Worm (Caenorhabditis elegans) whole organism, mixed stage, embryonic: ENCODE data around the gene srx-133.

Experiments used
- M03D4.4 ChIP-seq: sonication (generic microtip); optimal IDR thresholded peaks from 2 replicates; lab custom pipeline; 2017; ENCODE audit warnings: mild to moderate bottlenecking, missing genetic modification characterization, missing compliant biosample characterization
- blmp-1 ChIP-seq: fragments of 150-350 bp; optimal IDR thresholded peaks from 2 replicates; lab custom pipeline; 2014; ENCODE audit warnings: missing biosample characterization, missing genetic modification characterization
- ceh-39 ChIP-seq: fragments of 150-350 bp; optimal IDR thresholded peaks from 2 replicates; lab custom pipeline; 2014; ENCODE audit warnings: missing biosample characterization, missing genetic modification characterization
- elt-1 ChIP-seq: sonication (generic microtip); optimal IDR thresholded peaks from 2 replicates; lab custom pipeline; 2017; ENCODE audit warnings: missing genetic modification characterization, mild to moderate bottlenecking, missing compliant biosample characterization, antibody characterized with exemption, moderate library complexity, borderline replicate concordance; ENCODE audit not compliant: insufficient read depth
- ham-2 ChIP-seq: fragments of 200-800 bp; sonication (Bioruptor generic); optimal IDR thresholded peaks from 2 replicates; lab custom pipeline; 2018; ENCODE audit warnings: mild to moderate bottlenecking, missing genetic modification characterization, missing compliant biosample characterization
- nhr-2 ChIP-seq: fragments of 150-350 bp; optimal IDR thresholded peaks from 2 replicates; lab custom pipeline; 2014; ENCODE audit warnings: missing biosample characterization, missing genetic modification characterization
- nhr-237 ChIP-seq: fragments of 150-350 bp; optimal IDR thresholded peaks from 2 replicates; lab custom pipeline; 2014; ENCODE audit warnings: missing biosample characterization, missing genetic modification characterization
- nhr-28 ChIP-seq: fragments of 150-350 bp; optimal IDR thresholded peaks from 2 replicates; lab custom pipeline; 2014; ENCODE audit warnings: missing biosample characterization, missing genetic modification characterization
- pha-4 ChIP-seq: fragments of 150-350 bp; optimal IDR thresholded peaks from 2 replicates; lab custom pipeline; 2018; ENCODE audit warnings: missing biosample characterization, missing genetic modification reagents, missing genetic modification characterization
- sptf-1 ChIP-seq: sonication (generic microtip); optimal IDR thresholded peaks from 2 replicates; lab custom pipeline; 2017; ENCODE audit warnings: mild to moderate bottlenecking, missing genetic modification characterization, moderate library complexity, missing compliant biosample characterization
- unc-39 ChIP-seq: fragments of 150-350 bp; optimal IDR thresholded peaks from 2 replicates; lab custom pipeline; 2014; ENCODE audit warnings: missing biosample characterization, missing genetic modification characterization
- unc-62 ChIP-seq: fragments of 150-350 bp; optimal IDR thresholded peaks from 2 replicates; lab custom pipeline; 2014; ENCODE audit warnings: missing biosample characterization, missing genetic modification reagents, missing genetic modification characterization

- TF ChIP-seq nhr-237 (tag; lab: Kevin White, UChicago) = no peak
- TF ChIP-seq nhr-28 (tag; lab: Kevin White, UChicago) = no peak
- no peak for TF ChIP-seq sptf-1 (tag; lab: Kevin White, UChicago)
- no peak for TF ChIP-seq unc-39 (tag; lab: Kevin White, UChicago)
- TF ChIP-seq M03D4.4 (tag; lab: Kevin White, UChicago) = no peak
- TF ChIP-seq nhr-2 (tag; lab: Kevin White, UChicago) = no peak
- no peak for TF ChIP-seq blmp-1 (tag; lab: Kevin White, UChicago)
- no peak for TF ChIP-seq ham-2 (GFP tag; lab: Kevin White, UChicago)
- TF ChIP-seq ceh-39 = no peak
- no peak for TF ChIP-seq elt-1 (tag; lab: Kevin White, UChicago)
- no peak for TF ChIP-seq unc-62 (GFP tag; lab: Kevin White, UChicago)
- TF ChIP-seq pha-4 = no peak
Measured at ce11 chrV:13827920-13828319, 20.6 kb upstream of the srx-133 start, which contains the start of gene nrf-5.
